Fruit fly (Drosophila melanogaster) whole organism, adult: Measurements from ENCODE around the gene Cdc42.

Experiments used
- CG11617 ChIP-seq: fragments of 200-800 bp; sonication (Bioruptor generic); optimal IDR thresholded peaks from 2 replicates; lab custom pipeline; 2017; ENCODE audit warnings: mild to moderate bottlenecking, missing biosample characterization, missing genetic modification reagents, missing genetic modification characterization
- CG12768 ChIP-seq: fragments of 200-800 bp; sonication (Bioruptor generic); optimal IDR thresholded peaks from 2 replicates; lab custom pipeline; 2017; ENCODE audit warnings: missing biosample characterization, missing genetic modification characterization, mild to moderate bottlenecking, moderate library complexity, missing genetic modification reagents
- CG14711 ChIP-seq: fragments of 200-800 bp; sonication (Bioruptor generic); optimal IDR thresholded peaks from 2 replicates; lab custom pipeline; 2018; ENCODE audit warnings: missing biosample characterization, mild to moderate bottlenecking, missing genetic modification characterization, moderate library complexity
- CG1620 ChIP-seq: fragments of 200-800 bp; sonication (Bioruptor generic); optimal IDR thresholded peaks from 2 replicates; lab custom pipeline; 2016; ENCODE audit warnings: missing biosample characterization, missing genetic modification characterization
- CG33017 ChIP-seq: fragments of 200-800 bp; sonication (Bioruptor generic); optimal IDR thresholded peaks from 2 replicates; lab custom pipeline; 2018; ENCODE audit warnings: missing biosample characterization, mild to moderate bottlenecking, missing genetic modification characterization, moderate library complexity
- CG5204 ChIP-seq: fragments of 200-800 bp; sonication (Bioruptor generic); optimal IDR thresholded peaks from 2 replicates; lab custom pipeline; 2016; ENCODE audit warnings: missing biosample characterization, missing genetic modification characterization
- CG7045 ChIP-seq: fragments of 200-800 bp; sonication (Bioruptor generic); optimal IDR thresholded peaks from 2 replicates; lab custom pipeline; 2017; ENCODE audit warnings: missing biosample characterization, mild to moderate bottlenecking, missing genetic modification characterization
- CG7101 ChIP-seq: fragments of 200-800 bp; sonication (Bioruptor generic); optimal IDR thresholded peaks from 2 replicates; lab custom pipeline; 2018; ENCODE audit warnings: missing biosample characterization, mild to moderate bottlenecking, missing genetic modification characterization, moderate library complexity
- Clk ChIP-seq: fragments of 200-800 bp; sonication (Bioruptor generic); optimal IDR thresholded peaks from 2 replicates; lab custom pipeline; 2017; ENCODE audit warnings: missing biosample characterization, missing genetic modification characterization
- Crg-1 ChIP-seq: fragments of 200-800 bp; sonication (Bioruptor generic); optimal IDR thresholded peaks from 2 replicates; lab custom pipeline; 2016; ENCODE audit warnings: missing biosample characterization, missing genetic modification characterization
- Hr96 ChIP-seq: fragments of 200-800 bp; sonication (Bioruptor generic); optimal IDR thresholded peaks from 2 replicates; lab custom pipeline; 2016; ENCODE audit warnings: missing biosample characterization, missing genetic modification characterization
- Mnt ChIP-seq: fragments of 200-800 bp; sonication (Bioruptor generic); optimal IDR thresholded peaks from 2 replicates; lab custom pipeline; 2016; ENCODE audit warnings: missing biosample characterization, mild to moderate bottlenecking, missing genetic modification characterization
- cic ChIP-seq: fragments of 200-800 bp; sonication (Bioruptor generic); optimal IDR thresholded peaks from 2 replicates; lab custom pipeline; 2017; ENCODE audit warnings: missing biosample characterization, mild to moderate bottlenecking, missing genetic modification characterization, moderate library complexity
- cnc ChIP-seq, 2 experiments: fragments of >200 bp; optimal IDR thresholded peaks; 2 replicates each; lab custom pipeline; 2017
- kay ChIP-seq: fragments of 200-800 bp; sonication (Bioruptor generic); peaks from one replicate; lab custom pipeline; 2016; ENCODE audit warnings: missing biosample characterization, missing genetic modification characterization, borderline replicate concordance
- ovo ChIP-seq: fragments of 200-800 bp; sonication (Bioruptor generic); optimal IDR thresholded peaks from 2 replicates; lab custom pipeline; 2016; ENCODE audit warnings: missing biosample characterization, missing genetic modification characterization
- pad ChIP-seq: fragments of 200-800 bp; sonication (Bioruptor generic); optimal IDR thresholded peaks from 3 replicates; lab custom pipeline; 2017; ENCODE audit warnings: missing biosample characterization, missing genetic modification characterization, mild to moderate bottlenecking, moderate library complexity, missing genetic modification reagents
- tj ChIP-seq: fragments of 200-800 bp; sonication (Bioruptor generic); optimal IDR thresholded peaks from 3 replicates; lab custom pipeline; 2017; ENCODE audit warnings: missing biosample characterization, mild to moderate bottlenecking, missing genetic modification characterization, moderate library complexity
- toe ChIP-seq: fragments of 200-800 bp; sonication (Bioruptor generic); optimal IDR thresholded peaks from 2 replicates; lab custom pipeline; 2016; ENCODE audit warnings: missing biosample characterization, missing genetic modification characterization

The Cdc42 gene

DNA sequence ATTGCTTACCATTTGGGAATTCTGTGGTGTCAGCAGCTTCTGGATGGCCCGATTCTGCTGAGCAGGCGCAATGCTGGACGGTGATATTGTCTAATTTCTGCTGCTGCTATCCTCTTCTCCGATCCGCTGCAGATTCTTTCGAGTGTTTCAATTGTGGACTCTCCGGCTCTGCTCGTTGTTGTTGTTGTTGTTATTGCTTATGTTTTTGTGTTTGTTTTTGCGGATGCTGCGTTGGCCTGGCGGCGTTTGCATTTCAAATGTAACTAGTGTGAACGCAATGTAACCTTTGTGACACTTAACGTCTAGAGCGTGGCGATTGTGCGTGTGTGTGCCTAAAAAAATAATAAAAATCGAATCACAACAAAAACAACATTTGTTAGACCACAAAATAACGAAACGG, 15.0 kb downstream of the Cdc42 start:
- TF ChIP-seq CG5204 = no peak
- peak; percentile 75 for TF ChIP-seq tj (GFP tag; lab: Kevin White, UChicago)
- no peak for TF ChIP-seq Crg-1 (GFP tag; lab: Kevin White, UChicago)
- no peak for TF ChIP-seq ovo (GFP tag; lab: Kevin White, UChicago)

DNA sequence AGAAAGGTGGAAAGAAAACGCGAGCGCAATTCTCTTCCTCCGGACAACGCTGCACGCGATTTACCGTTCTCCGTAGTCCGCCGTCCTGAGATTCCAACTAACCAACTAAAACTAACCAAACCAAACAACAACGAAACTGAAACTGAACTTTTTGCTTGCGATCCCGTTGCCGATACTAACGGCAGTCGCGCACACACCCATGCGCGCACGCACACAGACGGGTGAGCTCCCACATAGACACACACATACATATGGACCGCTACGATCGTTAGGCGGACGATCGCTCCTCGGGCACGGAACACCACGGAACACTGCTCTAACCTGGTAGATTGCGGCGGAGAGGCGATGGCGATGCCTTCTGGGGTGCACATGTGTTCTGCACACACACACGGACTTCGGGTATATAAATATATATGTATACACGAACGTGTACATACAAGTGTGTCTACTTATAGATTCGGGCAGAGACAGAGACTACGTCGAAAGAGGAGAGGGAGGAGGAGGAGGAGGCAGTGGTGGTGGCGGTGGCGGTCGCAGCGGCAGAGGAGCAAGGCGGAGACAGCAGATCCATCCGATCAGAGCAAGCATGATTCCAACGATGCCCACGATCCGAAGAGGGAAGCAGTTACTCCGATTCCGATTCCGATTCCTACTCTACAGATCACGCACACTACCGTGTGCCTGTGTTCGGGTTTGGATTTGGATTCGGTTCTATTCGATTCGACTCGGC, 16.2 kb downstream of the Cdc42 start, which contains the start of gene meso18E:
meso18E (minus strand) TSS at position 148 of the 730 bp plus-strand sequence.
- TF ChIP-seq pad (GFP tag; lab: Kevin White, UChicago) (peak; percentile 20), ovo (GFP tag; lab: Kevin White, UChicago) (peak; percentile 34), CG12768 (GFP tag; lab: Kevin White, UChicago) (no peak), toe (GFP tag; lab: Kevin White, UChicago) (no peak), CG7045 (no peak), CG1620 (GFP tag; lab: Kevin White, UChicago) (no peak), Mnt (peak; percentile 60)

DNA sequence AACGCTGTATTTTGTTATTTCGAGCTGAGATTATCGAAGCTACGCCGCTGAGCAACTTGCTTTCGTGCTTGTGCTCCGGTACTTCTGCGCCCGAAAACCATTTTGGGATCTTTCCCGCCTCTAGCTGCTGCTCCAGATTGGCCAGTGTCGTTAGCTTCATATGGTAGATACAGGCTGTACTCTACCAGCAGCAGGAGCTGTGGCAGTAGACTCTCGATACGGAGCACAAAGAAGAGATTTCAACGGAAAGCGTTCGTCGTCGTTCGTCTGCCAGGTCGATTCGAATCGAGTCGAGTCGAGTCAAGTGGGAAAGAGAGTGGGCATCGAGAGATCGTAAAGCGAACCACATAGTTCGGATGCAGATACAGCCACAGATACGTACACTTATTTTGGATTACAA, 17.9 kb downstream of the Cdc42 start:
- no peak for TF ChIP-seq CG1620 (GFP tag; lab: Kevin White, UChicago)
- no peak for TF ChIP-seq CG7101 (tag; lab: Kevin White, UChicago)
- TF ChIP-seq CG7045 = no peak
- no peak for TF ChIP-seq Clk (GFP tag; lab: Kevin White, UChicago)
- no peak for TF ChIP-seq cnc (optimal IDR thresholded peaks at IDR 0.05; lab: Kevin White, UChicago)
- TF ChIP-seq Crg-1 (GFP tag; lab: Kevin White, UChicago) = no peak
- no peak for TF ChIP-seq CG14711 (tag; lab: Kevin White, UChicago)
- no peak for TF ChIP-seq ovo (GFP tag; lab: Kevin White, UChicago)
- TF ChIP-seq kay = no peak
- TF ChIP-seq tj (GFP tag; lab: Kevin White, UChicago) = no peak
- no peak for TF ChIP-seq CG33017
- no peak for TF ChIP-seq CG12768 (GFP tag; lab: Kevin White, UChicago)

DNA sequence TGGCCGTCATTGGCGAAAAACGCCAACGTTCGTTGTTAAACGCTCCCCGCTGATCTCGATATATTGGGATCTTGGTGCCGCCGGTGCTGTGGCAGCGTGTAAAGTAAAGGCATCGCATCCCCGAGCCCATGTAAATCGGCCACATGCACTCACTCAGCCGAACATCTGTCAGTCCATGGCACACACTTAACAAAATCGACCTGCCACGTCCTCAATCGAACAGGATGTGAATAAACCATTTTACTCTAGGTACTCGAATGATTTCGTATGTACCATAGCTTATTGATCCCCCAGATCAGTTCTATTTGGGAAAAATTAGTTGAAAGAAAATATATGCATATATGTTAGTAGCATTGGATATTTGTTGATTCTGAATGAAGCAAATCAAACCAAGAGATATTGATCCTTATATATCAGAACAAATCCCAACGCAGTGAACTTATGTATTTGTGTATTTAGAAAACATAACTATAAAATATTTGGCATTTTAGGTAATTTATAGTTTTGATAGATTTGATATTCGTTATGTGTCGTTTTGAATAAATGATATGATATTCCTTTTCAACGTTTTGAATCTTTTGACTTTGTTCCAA, 19.5 kb downstream of the Cdc42 start:
- TF ChIP-seq CG5204 (no peak), CG7101 (tag; lab: Kevin White, UChicago) (no peak), cic (GFP tag; lab: Kevin White, UChicago) (no peak), Clk (GFP tag; lab: Kevin White, UChicago) (no peak), CG1620 (GFP tag; lab: Kevin White, UChicago) (no peak), Mnt (no peak), Hr96 (GFP tag; lab: Kevin White, UChicago) (no peak), kay (no peak), CG11617 (GFP tag; lab: Kevin White, UChicago) (no peak), CG12768 (GFP tag; lab: Kevin White, UChicago) (no peak), CG14711 (tag; lab: Kevin White, UChicago) (no peak), tj (GFP tag; lab: Kevin White, UChicago) (no peak), ovo (GFP tag; lab: Kevin White, UChicago) (no peak), toe (GFP tag; lab: Kevin White, UChicago) (no peak)

DNA sequence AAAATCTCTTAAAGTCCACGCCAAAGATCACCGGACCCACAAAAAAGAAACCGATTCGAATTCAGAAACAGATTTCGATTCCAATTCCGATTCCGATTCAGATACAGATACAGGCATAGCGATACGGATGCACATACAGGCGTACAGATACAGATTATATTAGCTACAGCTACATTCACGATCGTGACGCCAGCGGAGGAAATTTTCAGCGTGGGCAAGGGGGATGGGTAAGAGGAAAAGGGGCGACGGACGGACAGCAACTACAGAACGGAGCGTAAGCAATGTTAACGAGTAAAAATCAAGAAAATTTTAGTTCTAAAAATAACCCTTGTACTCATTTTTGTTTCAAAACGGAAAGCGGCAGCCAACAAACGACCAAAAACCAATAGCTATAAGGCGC, 20.1 kb downstream of the Cdc42 start:
- TF ChIP-seq Hr96 (GFP tag; lab: Kevin White, UChicago) = peak; percentile 5
- no peak for TF ChIP-seq CG11617 (GFP tag; lab: Kevin White, UChicago)

DNA sequence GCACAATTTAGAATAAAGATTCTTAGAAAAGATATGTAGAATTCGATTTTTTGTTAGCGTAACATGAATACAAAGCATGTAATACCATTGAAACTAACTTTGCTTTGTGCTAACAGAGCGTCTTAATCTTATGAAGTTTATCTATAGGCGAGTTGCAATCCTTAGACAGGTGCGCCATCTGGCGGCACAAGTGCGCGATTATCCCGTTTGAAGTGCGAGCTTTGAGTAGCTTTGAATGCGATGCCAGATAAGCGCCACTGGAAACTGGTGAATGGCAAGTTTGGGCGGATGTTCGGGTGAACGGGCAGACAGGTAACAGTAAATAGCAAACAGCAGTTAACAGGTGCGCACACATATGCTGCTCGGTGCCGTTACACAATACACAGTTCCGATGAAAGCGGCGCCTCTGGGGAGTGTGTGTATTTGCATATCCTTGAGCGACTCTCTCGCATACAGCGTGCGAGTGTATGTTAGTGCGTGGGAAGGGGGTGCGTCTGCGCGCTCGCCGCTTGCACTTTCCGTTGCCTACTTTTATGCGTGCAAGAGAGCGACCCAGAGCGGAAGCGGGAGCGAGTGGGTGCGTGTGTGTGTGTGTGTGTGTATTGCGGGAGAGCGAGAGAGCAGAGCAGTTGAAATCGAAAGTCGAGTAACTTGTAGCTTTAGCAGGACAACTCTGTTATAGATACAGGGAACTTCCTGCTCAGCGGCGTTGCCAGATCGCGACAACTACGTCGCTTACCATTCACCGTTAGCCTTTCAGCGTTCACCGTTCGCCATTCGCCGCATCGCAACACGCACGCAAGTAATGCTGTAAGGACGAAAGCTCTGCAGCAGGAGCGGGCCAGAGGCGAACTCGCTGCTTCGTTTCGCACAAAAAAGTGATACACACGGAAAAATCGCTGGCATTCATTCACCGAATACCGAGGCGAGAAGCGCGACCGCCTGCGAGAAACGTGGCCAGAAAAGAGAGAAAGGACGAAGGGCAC, 21.4 kb downstream of the Cdc42 start, which contains the start of gene CG12531:
CG12531 (plus strand) TSS at position 936 of the 986 bp plus-strand sequence.
- TF ChIP-seq kay = no peak
- TF ChIP-seq Clk (GFP tag; lab: Kevin White, UChicago) = no peak
- no peak for TF ChIP-seq ovo (GFP tag; lab: Kevin White, UChicago)
- no peak for TF ChIP-seq CG7101 (tag; lab: Kevin White, UChicago)
- no peak for TF ChIP-seq pad (GFP tag; lab: Kevin White, UChicago)
- TF ChIP-seq CG12768 (GFP tag; lab: Kevin White, UChicago) = no peak
- no peak for TF ChIP-seq cnc (optimal IDR thresholded peaks at IDR 0.05; lab: Kevin White, UChicago)
- TF ChIP-seq tj (GFP tag; lab: Kevin White, UChicago) = no peak
- TF ChIP-seq CG5204 = no peak
- no peak for TF ChIP-seq toe (GFP tag; lab: Kevin White, UChicago)
- no peak for TF ChIP-seq cic (GFP tag; lab: Kevin White, UChicago)
- no peak for TF ChIP-seq Hr96 (GFP tag; lab: Kevin White, UChicago)
- no peak for TF ChIP-seq CG33017
